Fruit fly (Drosophila melanogaster) whole organism, embryonic: ENCODE results near the gene COX7B.

ENCODE experiments used
- Ada2b ChIP-seq: fragments of 200-800 bp; sonication (Bioruptor generic); IDR thresholded peaks from 2 replicates; pipeline ENCODE4 v1.3.6; 2022; ENCODE audit warnings: missing biosample characterization, missing genetic modification characterization
- BEAF-32 ChIP-seq: fragments of 200-800 bp; sonication (Bioruptor generic); optimal IDR thresholded peaks from 3 replicates; lab custom pipeline; 2017; ENCODE audit warnings: missing biosample characterization, missing genetic modification characterization, mild to moderate bottlenecking, moderate library complexity, missing genetic modification reagents
- CG10431 ChIP-seq: fragments of 200-800 bp; sonication (Bioruptor generic); optimal IDR thresholded peaks from 3 replicates; lab custom pipeline; 2018; ENCODE audit warnings: missing biosample characterization, mild to moderate bottlenecking, missing genetic modification characterization
- CG10565 ChIP-seq: fragments of 200-800 bp; sonication (Bioruptor generic); optimal IDR thresholded peaks from 3 replicates; lab custom pipeline; 2016; ENCODE audit warnings: missing biosample characterization, mild to moderate bottlenecking, missing genetic modification characterization
- CG12104 ChIP-seq: fragments of 200-800 bp; sonication (Bioruptor generic); optimal IDR thresholded peaks from 3 replicates; lab custom pipeline; 2016; ENCODE audit warnings: missing biosample characterization, missing genetic modification characterization
- CG1233 ChIP-seq: fragments of 200-800 bp; sonication (Bioruptor generic); optimal IDR thresholded peaks from 4 replicates; lab custom pipeline; 2018; ENCODE audit warnings: missing biosample characterization, mild to moderate bottlenecking, missing genetic modification characterization
- CG12659 ChIP-seq: fragments of 200-800 bp; sonication (Bioruptor generic); optimal IDR thresholded peaks from 3 replicates; lab custom pipeline; 2017; ENCODE audit warnings: mild to moderate bottlenecking, missing biosample characterization, missing genetic modification reagents, missing genetic modification characterization
- CG12942 ChIP-seq: fragments of 200-800 bp; sonication (Bioruptor generic); optimal IDR thresholded peaks from 3 replicates; lab custom pipeline; 2016; ENCODE audit warnings: missing biosample characterization, missing genetic modification characterization
- CG1602 ChIP-seq: fragments of 200-800 bp; sonication (Bioruptor generic); optimal IDR thresholded peaks from 3 replicates; lab custom pipeline; 2016; ENCODE audit warnings: missing biosample characterization, missing genetic modification characterization
- CG1647 ChIP-seq: fragments of 200-800 bp; sonication (Bioruptor generic); optimal IDR thresholded peaks from 3 replicates; lab custom pipeline; 2016; ENCODE audit warnings: missing biosample characterization, missing genetic modification characterization
- CG17328 ChIP-seq: fragments of 200-800 bp; sonication (Bioruptor generic); IDR thresholded peaks from 2 replicates; pipeline ENCODE4 v1.3.6; 2022; ENCODE audit warnings: missing biosample characterization, missing genetic modification characterization
- CG31441 ChIP-seq: fragments of 200-800 bp; sonication (Bioruptor generic); IDR thresholded peaks from 2 replicates; pipeline ENCODE4 v1.3.6; 2022; ENCODE audit warnings: missing biosample characterization, missing genetic modification characterization
- CG3838 ChIP-seq: fragments of 200-800 bp; sonication (Bioruptor generic); optimal IDR thresholded peaks from 3 replicates; lab custom pipeline; 2016; ENCODE audit warnings: missing biosample characterization, missing genetic modification characterization
- CG4328 ChIP-seq: fragments of 200-800 bp; sonication (Bioruptor generic); optimal IDR thresholded peaks from 3 replicates; lab custom pipeline; 2017; ENCODE audit warnings: missing biosample characterization, missing genetic modification reagents, missing genetic modification characterization
- CG6683 ChIP-seq: fragments of 200-800 bp; sonication (Bioruptor generic); optimal IDR thresholded peaks from 2 replicates; lab custom pipeline; 2017; ENCODE audit warnings: missing biosample characterization, mild to moderate bottlenecking, missing genetic modification characterization, missing genetic modification reagents
- CG7271 ChIP-seq: fragments of 200-800 bp; sonication (Bioruptor generic); optimal IDR thresholded peaks from 2 replicates; lab custom pipeline; 2018; ENCODE audit warnings: missing biosample characterization, mild to moderate bottlenecking, missing genetic modification characterization, moderate library complexity
- CG7357 ChIP-seq: fragments of 200-800 bp; sonication (Bioruptor generic); IDR thresholded peaks from 3 replicates; pipeline ENCODE4 v1.3.6; 2022; ENCODE audit warnings: missing biosample characterization, missing genetic modification characterization
- CG7372 ChIP-seq: fragments of 200-800 bp; sonication (Bioruptor generic); IDR thresholded peaks from 2 replicates; pipeline ENCODE4 v1.3.6; 2022; ENCODE audit warnings: missing biosample characterization, missing genetic modification characterization
- CG7839 ChIP-seq: fragments of 200-800 bp; sonication (Bioruptor generic); optimal IDR thresholded peaks from 3 replicates; lab custom pipeline; 2018; ENCODE audit warnings: missing biosample characterization, mild to moderate bottlenecking, missing genetic modification characterization, moderate library complexity
- CG8281 ChIP-seq: fragments of 200-800 bp; sonication (Bioruptor generic); optimal IDR thresholded peaks from 2 replicates; lab custom pipeline; 2018; ENCODE audit warnings: missing biosample characterization, mild to moderate bottlenecking, missing genetic modification characterization, moderate library complexity
- CG8359 ChIP-seq: fragments of 200-800 bp; sonication (Bioruptor generic); optimal IDR thresholded peaks from 2 replicates; lab custom pipeline; 2017; ENCODE audit warnings: missing biosample characterization, mild to moderate bottlenecking, missing genetic modification characterization, borderline replicate concordance
- CG9437 ChIP-seq: fragments of 200-800 bp; sonication (Bioruptor generic); optimal IDR thresholded peaks from 2 replicates; lab custom pipeline; 2018; ENCODE audit warnings: missing biosample characterization, mild to moderate bottlenecking, missing genetic modification characterization
- Dek ChIP-seq: fragments of 200-800 bp; sonication (Bioruptor generic); optimal IDR thresholded peaks from 3 replicates; lab custom pipeline; 2019; ENCODE audit warnings: missing biosample characterization, mild to moderate bottlenecking, missing genetic modification characterization, moderate library complexity
- ERR ChIP-seq: fragments of 200-800 bp; sonication (Bioruptor generic); optimal IDR thresholded peaks from 2 replicates; lab custom pipeline; 2016; ENCODE audit warnings: missing biosample characterization, missing genetic modification characterization
- Fer2 ChIP-seq: fragments of 200-800 bp; sonication (Bioruptor generic); optimal IDR thresholded peaks from 2 replicates; lab custom pipeline; 2018; ENCODE audit warnings: missing biosample characterization, mild to moderate bottlenecking, missing genetic modification characterization, moderate library complexity
- Fer3 ChIP-seq: fragments of 200-800 bp; sonication (Bioruptor generic); optimal IDR thresholded peaks from 2 replicates; lab custom pipeline; 2018; ENCODE audit warnings: missing biosample characterization, mild to moderate bottlenecking, missing genetic modification characterization, moderate library complexity
- GATAe ChIP-seq: fragments of 200-800 bp; sonication (Bioruptor generic); conservative IDR thresholded peaks from 2 replicates; pipeline ENCODE4 v1.3.6; 2022; ENCODE audit warnings: missing biosample characterization, missing genetic modification characterization
- HLHmδ ChIP-seq: fragments of 200-800 bp; sonication (Bioruptor generic); optimal IDR thresholded peaks from 2 replicates; lab custom pipeline; 2018; ENCODE audit warnings: missing biosample characterization, mild to moderate bottlenecking, missing genetic modification characterization, moderate library complexity
- Hr3 ChIP-seq: fragments of 200-800 bp; sonication (Bioruptor generic); optimal IDR thresholded peaks from 3 replicates; lab custom pipeline; 2016; ENCODE audit warnings: missing biosample characterization, missing genetic modification characterization
- MTF-1 ChIP-seq: fragments of 200-800 bp; sonication (Bioruptor generic); optimal IDR thresholded peaks from 2 replicates; lab custom pipeline; 2018; ENCODE audit warnings: missing biosample characterization, mild to moderate bottlenecking, missing genetic modification characterization, borderline replicate concordance
- NK7.1 ChIP-seq: fragments of 200-800 bp; sonication (Bioruptor generic); optimal IDR thresholded peaks from 3 replicates; lab custom pipeline; 2016; ENCODE audit warnings: missing biosample characterization, missing genetic modification characterization
- Nf-YB ChIP-seq: fragments of 200-800 bp; sonication (Bioruptor generic); optimal IDR thresholded peaks from 3 replicates; lab custom pipeline; 2019; ENCODE audit warnings: missing biosample characterization, mild to moderate bottlenecking, missing genetic modification characterization, moderate library complexity
- NfI ChIP-seq: fragments of 200-800 bp; sonication (Bioruptor generic); optimal IDR thresholded peaks from 3 replicates; lab custom pipeline; 2018; ENCODE audit warnings: missing biosample characterization, mild to moderate bottlenecking, missing genetic modification characterization, moderate library complexity
- Poxn ChIP-seq: fragments of 200-800 bp; sonication (Bioruptor generic); IDR thresholded peaks from 2 replicates; pipeline ENCODE4 v1.3.6; 2022; ENCODE audit warnings: missing biosample characterization, missing genetic modification characterization
- Tbp ChIP-seq: fragments of >200 bp; optimal IDR thresholded peaks from 2 replicates; lab custom pipeline; 2018; ENCODE audit warnings: missing biosample characterization, missing genetic modification characterization
- abd-A ChIP-seq: fragments of 200-800 bp; sonication (Bioruptor generic); optimal IDR thresholded peaks from 3 replicates; lab custom pipeline; 2019; ENCODE audit warnings: missing biosample characterization, mild to moderate bottlenecking, missing genetic modification characterization, moderate library complexity
- al ChIP-seq: fragments of 200-800 bp; sonication (Bioruptor generic); IDR thresholded peaks from 2 replicates; pipeline ENCODE4 v1.3.6; 2022; ENCODE audit warnings: missing biosample characterization, missing genetic modification characterization
- bcd ChIP-seq: fragments of 200-800 bp; sonication (Bioruptor generic); optimal IDR thresholded peaks from 2 replicates; lab custom pipeline; 2017; ENCODE audit warnings: missing biosample characterization, mild to moderate bottlenecking, missing genetic modification characterization
- btn ChIP-seq: fragments of 200-800 bp; sonication (Bioruptor generic); optimal IDR thresholded peaks from 2 replicates; lab custom pipeline; 2016; ENCODE audit warnings: missing biosample characterization, missing genetic modification characterization
- disco-r ChIP-seq: fragments of 200-800 bp; sonication (Bioruptor generic); optimal IDR thresholded peaks from 2 replicates; lab custom pipeline; 2016; ENCODE audit warnings: missing biosample characterization, missing genetic modification characterization
- dysf ChIP-seq: fragments of 200-800 bp; sonication (Bioruptor generic); IDR thresholded peaks from 3 replicates; pipeline ENCODE4 v1.3.6; 2022; ENCODE audit warnings: missing biosample characterization, missing genetic modification characterization
- en ChIP-seq: fragments of 200-800 bp; sonication (Bioruptor generic); optimal IDR thresholded peaks from 2 replicates; lab custom pipeline; 2016; ENCODE audit warnings: missing biosample characterization, missing genetic modification characterization
- grau ChIP-seq: fragments of 200-800 bp; optimal IDR thresholded peaks from 3 replicates; lab custom pipeline; 2019; ENCODE audit warnings: missing biosample characterization, mild to moderate bottlenecking, missing genetic modification characterization, moderate library complexity
- ken ChIP-seq: fragments of 200-800 bp; sonication (Bioruptor generic); IDR thresholded peaks from 3 replicates; pipeline ENCODE4 v1.3.6; 2022; ENCODE audit warnings: missing biosample characterization, missing genetic modification characterization
- oc ChIP-seq: fragments of 200-800 bp; sonication (Bioruptor generic); optimal IDR thresholded peaks from 2 replicates; lab custom pipeline; 2018; ENCODE audit warnings: missing biosample characterization, mild to moderate bottlenecking, missing genetic modification characterization, moderate library complexity
- otp ChIP-seq: fragments of 200-800 bp; sonication (Bioruptor generic); IDR thresholded peaks from 3 replicates; pipeline ENCODE4, ENCODE4 v1.3.6; 2022; ENCODE audit warnings: missing biosample characterization, missing genetic modification characterization
- peb ChIP-seq: fragments of 200-800 bp; sonication (Bioruptor generic); IDR thresholded peaks from 2 replicates; pipeline ENCODE4 v1.3.6; 2022; ENCODE audit warnings: missing biosample characterization, missing genetic modification characterization
- pum ChIP-seq: fragments of 200-800 bp; sonication (Bioruptor generic); optimal IDR thresholded peaks from 2 replicates; lab custom pipeline; 2016; ENCODE audit warnings: missing biosample characterization, missing genetic modification characterization
- tap ChIP-seq: fragments of 200-800 bp; optimal IDR thresholded peaks from 3 replicates; lab custom pipeline; 2019; ENCODE audit warnings: missing biosample characterization, mild to moderate bottlenecking, missing genetic modification characterization, moderate library complexity
- tin ChIP-seq: fragments of 200-800 bp; sonication (Bioruptor generic); optimal IDR thresholded peaks from 3 replicates; lab custom pipeline; 2016; ENCODE audit warnings: missing biosample characterization, missing genetic modification characterization
- tll ChIP-seq, 2 experiments: fragments of 200-800 bp in 1 of 2; fragments of >200 bp in 1 of 2; sonication (Bioruptor generic) in 1 of 2; optimal IDR thresholded peaks; 2 replicates each; lab custom pipeline; 2017 to 2019; ENCODE audit warnings: missing biosample characterization in 2 of 2, missing genetic modification characterization in 2 of 2, mild to moderate bottlenecking in 1 of 2, moderate library complexity in 1 of 2
- vvl ChIP-seq: fragments of 200-800 bp; sonication (Bioruptor generic); IDR thresholded peaks from 2 replicates; pipeline ENCODE4 v1.3.6; 2022; ENCODE audit warnings: missing biosample characterization, missing genetic modification characterization

COX7B gene

dm6 chr3L:17404646-17405045 lies 20.6 kb upstream of the COX7B start (continued):
- TF ChIP-seq tin (GFP tag; lab: Kevin White, UChicago) (peak; percentile 18), CG7271 (no peak), otp (GFP tag; lab: Robert Waterston, UW) (no peak), oc (tag; lab: Kevin White, UChicago) (no peak), CG31441 (no peak), CG3838 (GFP tag; lab: Kevin White, UChicago) (no peak), dysf (GFP tag; lab: Robert Waterston, UW) (no peak), CG6683 (GFP tag; lab: Kevin White, UChicago) (no peak), tll (GFP tag; optimal IDR thresholded peaks at IDR 0.05; lab: Kevin White, UChicago) (no peak), abd-A (tag; lab: Kevin White, UChicago) (no peak), al (peak; percentile 23; the same call in 1 of the 2 replicates), peb (GFP tag; lab: Robert Waterston, UW) (no peak), CG7839 (tag; lab: Kevin White, UChicago) (peak; percentile 58), Poxn (no peak), CG4328 (GFP tag; lab: Kevin White, UChicago) (no peak), vvl (GFP tag; lab: Robert Waterston, UW) (no peak), BEAF-32 (GFP tag; lab: Kevin White, UChicago) (no peak), CG9437 (peak; percentile 17), disco-r (GFP tag; lab: Kevin White, UChicago) (no peak), ken (GFP tag; lab: Robert Waterston, UW) (no peak), CG10565 (no peak), CG12942 (GFP tag; lab: Kevin White, UChicago) (no peak), CG7357 (GFP tag; lab: Robert Waterston, UW) (no peak), NK7.1 (GFP tag; lab: Kevin White, UChicago) (no peak), Fer2 (no peak), CG1233 (GFP tag; lab: Kevin White, UChicago) (peak; percentile 24), Nf-YB (GFP tag; lab: Kevin White, UChicago) (no peak), pum (no peak), Ada2b (GFP tag; lab: Robert Waterston, UW) (no peak), Fer3 (peak; percentile 18), bcd (GFP tag; lab: Kevin White, UChicago) (peak; percentile 40), CG12659 (GFP tag; lab: Kevin White, UChicago) (peak; percentile 20), CG17328 (GFP tag; lab: Robert Waterston, UW) (0 out of 2 replicates have a peak, but pooled peaks have one; percentile 28), NfI (GFP tag; lab: Kevin White, UChicago) (no peak), CG8281 (tag; lab: Kevin White, UChicago) (no peak), CG10431 (GFP tag; lab: Kevin White, UChicago) (no peak), grau (tag; lab: Kevin White, UChicago) (peak; percentile 54), CG12104 (GFP tag; lab: Kevin White, UChicago) (peak; percentile 54), en (GFP tag; lab: Kevin White, UChicago) (no peak), MTF-1 (GFP tag; lab: Kevin White, UChicago) (no peak), Hr3 (GFP tag; lab: Kevin White, UChicago) (peak; percentile 15), ERR (GFP tag; lab: Kevin White, UChicago) (no peak), HLHmδ (GFP tag; lab: Kevin White, UChicago) (no peak), CG7372 (no peak), CG1647 (no peak), Tbp (GFP tag; lab: Kevin White, UChicago) (no peak), btn (GFP tag; lab: Kevin White, UChicago) (no peak), tap (tag; lab: Kevin White, UChicago) (no peak), CG1602 (GFP tag; lab: Kevin White, UChicago) (no peak), CG8359 (GFP tag; lab: Kevin White, UChicago) (no peak), Dek (tag; lab: Kevin White, UChicago) (peak; percentile 12), GATAe (GFP tag; lab: Robert Waterston, UW) (no peak)
